Worm (Caenorhabditis elegans) whole organism, young adult: Measurements from ENCODE around the gene T28C12.6.

Experiments
- aptf-3 ChIP-seq: fragments of 200-800 bp; sonication (Bioruptor generic); IDR thresholded peaks from 2 replicates; pipeline ENCODE4 v1.3.6; 2022; ENCODE audit warnings: missing genetic modification characterization, missing compliant biosample characterization
- ceh-79 ChIP-seq: sonication (generic microtip); optimal IDR thresholded peaks from 2 replicates; lab custom pipeline; 2017; ENCODE audit warnings: mild to moderate bottlenecking, missing genetic modification characterization, missing compliant biosample characterization
- unc-62 ChIP-seq: fragments of 150-350 bp; optimal IDR thresholded peaks from 2 replicates; lab custom pipeline; 2014; ENCODE audit warnings: missing biosample characterization, missing genetic modification reagents, missing genetic modification characterization

ce11 chrV:6323602-6324001 is 12.3 kb downstream of the T28C12.6 start:
- no peak for TF ChIP-seq aptf-3 (GFP tag; lab: Robert Waterston, UW)
- TF ChIP-seq ceh-79 (tag; lab: Kevin White, UChicago): no peak
- TF ChIP-seq unc-62: no peak
